Worm (Caenorhabditis elegans) whole organism, L1 larva: ENCODE results near the gene nhr-138.
"Not testable (repeated sequence)": the region's sequence is repeated elsewhere in the genome, so short reads cannot be mapped to it uniquely, and the experiment has no call there.

Source experiments
- C04F5.9 ChIP-seq: sonication (generic microtip); optimal IDR thresholded peaks from 2 replicates; lab custom pipeline; 2016; ENCODE audit warnings: missing genetic modification characterization, missing compliant biosample characterization
- C34B4.2 ChIP-seq: sonication (generic microtip); optimal IDR thresholded peaks from 2 replicates; lab custom pipeline; 2017; ENCODE audit warnings: mild to moderate bottlenecking, missing genetic modification characterization, missing compliant biosample characterization
- Y116A8C.19 ChIP-seq: sonication (generic microtip); optimal IDR thresholded peaks from 2 replicates; lab custom pipeline; 2016; ENCODE audit warnings: missing compliant biosample characterization, missing genetic modification characterization, borderline replicate concordance
- alr-1 ChIP-seq: fragments of 200-800 bp; sonication (Bioruptor generic); optimal IDR thresholded peaks from 2 replicates; lab custom pipeline; 2018; ENCODE audit warnings: borderline replicate concordance, mild to moderate bottlenecking, missing genetic modification characterization, missing compliant biosample characterization
- aly-2 ChIP-seq: fragments of 150-350 bp; optimal IDR thresholded peaks from 2 replicates; lab custom pipeline; 2014; ENCODE audit warnings: missing biosample characterization, missing genetic modification characterization
- ama-1 ChIP-seq: fragments of 150-350 bp; optimal IDR thresholded peaks from 2 replicates; lab custom pipeline; 2014
- ceh-82 ChIP-seq, 3 experiments: fragments of 150-350 bp in 1 of 3; sonication (generic microtip) in 2 of 3; optimal IDR thresholded peaks; 2 replicates each; lab custom pipeline; 2014 to 2017; ENCODE audit warnings: missing biosample characterization in 3 of 3, missing genetic modification characterization in 3 of 3
- ceh-88 ChIP-seq: fragments of 200-800 bp; sonication (Bioruptor generic); IDR thresholded peaks from 2 replicates; pipeline ENCODE4 v1.3.6; 2022; ENCODE audit warnings: missing genetic modification characterization, missing compliant biosample characterization
- efl-1 ChIP-seq, 4 experiments: fragments of 150-350 bp; optimal IDR thresholded peaks in 3 of 4; peaks in 1 of 4; 1 replicate in 1 of 4; 2 replicates in 3 of 4; lab custom pipeline; 2014; ENCODE audit warnings: missing biosample characterization in 2 of 4, missing genetic modification characterization in 2 of 4, missing genetic modification reagents in 2 of 4
- efl-3 ChIP-seq: fragments of 200-800 bp; sonication (Bioruptor generic); optimal IDR thresholded peaks from 2 replicates; lab custom pipeline; 2018; ENCODE audit warnings: mild to moderate bottlenecking, missing genetic modification characterization, missing compliant biosample characterization
- elt-2 ChIP-seq: sonication (generic microtip); optimal IDR thresholded peaks from 2 replicates; lab custom pipeline; 2016; ENCODE audit warnings: missing genetic modification characterization, mild to moderate bottlenecking, inconsistent platforms, missing compliant biosample characterization, missing genetic modification reagents
- elt-3 ChIP-seq, 6 experiments: fragments of 150-350 bp in 1 of 6; sonication (generic microtip); optimal IDR thresholded peaks; 2 replicates each; lab custom pipeline; 2017 to 2018; ENCODE audit warnings: missing biosample characterization in 6 of 6, missing genetic modification characterization in 6 of 6, inconsistent platforms in 1 of 6
- ets-5 ChIP-seq: fragments of 200-800 bp; sonication (Bioruptor generic); IDR thresholded peaks from 2 replicates; pipeline ENCODE4 v1.3.6; 2022; ENCODE audit warnings: missing genetic modification characterization, missing compliant biosample characterization
- fkh-10 ChIP-seq: sonication (generic microtip); optimal IDR thresholded peaks from 2 replicates; lab custom pipeline; 2017; ENCODE audit warnings: missing biosample characterization, missing genetic modification reagents, missing genetic modification characterization
- fkh-8 ChIP-seq: sonication (generic microtip); optimal IDR thresholded peaks from 2 replicates; lab custom pipeline; 2016; ENCODE audit warnings: mild to moderate bottlenecking, missing genetic modification characterization, missing compliant biosample characterization
- fos-1 ChIP-seq: fragments of 150-350 bp; optimal IDR thresholded peaks from 2 replicates; lab custom pipeline; 2014; ENCODE audit warnings: missing biosample characterization, missing genetic modification characterization
- hlh-17 ChIP-seq: fragments of 200-800 bp; sonication (Bioruptor generic); optimal IDR thresholded peaks from 2 replicates; lab custom pipeline; 2018; ENCODE audit warnings: missing genetic modification characterization, mild to moderate bottlenecking, missing compliant biosample characterization, moderate library complexity, borderline replicate concordance
- hlh-4 ChIP-seq: sonication (generic microtip); optimal IDR thresholded peaks from 2 replicates; lab custom pipeline; 2016; ENCODE audit warnings: mild to moderate bottlenecking, missing genetic modification characterization, missing compliant biosample characterization
- irx-1 ChIP-seq: sonication (generic microtip); optimal IDR thresholded peaks from 2 replicates; lab custom pipeline; 2016; ENCODE audit warnings: missing genetic modification characterization, missing compliant biosample characterization
- jun-1 ChIP-seq: fragments of 150-350 bp; optimal IDR thresholded peaks from 2 replicates; lab custom pipeline; 2014; ENCODE audit warnings: missing biosample characterization, missing genetic modification reagents, missing genetic modification characterization
- lin-35 ChIP-seq, 2 experiments: fragments of 150-350 bp; optimal IDR thresholded peaks; 2 replicates each; lab custom pipeline; 2014; ENCODE audit warnings: missing biosample characterization in 2 of 2, missing genetic modification characterization in 2 of 2, missing genetic modification reagents in 2 of 2
- lir-3 ChIP-seq: sonication (generic microtip); optimal IDR thresholded peaks from 2 replicates; lab custom pipeline; 2016; ENCODE audit warnings: mild to moderate bottlenecking, missing genetic modification characterization, moderate library complexity, missing compliant biosample characterization; ENCODE audit not compliant: poor library complexity
- mef-2 ChIP-seq: fragments of 150-350 bp; optimal IDR thresholded peaks from 2 replicates; lab custom pipeline; 2014; ENCODE audit warnings: missing biosample characterization, missing genetic modification characterization
- nhr-11 ChIP-seq: fragments of 150-350 bp; optimal IDR thresholded peaks from 2 replicates; lab custom pipeline; 2014; ENCODE audit warnings: missing biosample characterization, missing genetic modification characterization
- nhr-19 ChIP-seq: fragments of 200-800 bp; sonication (Bioruptor generic); conservative IDR thresholded peaks from 2 replicates; pipeline ENCODE4 v1.3.6; 2022; ENCODE audit warnings: missing genetic modification characterization, missing compliant biosample characterization
- nhr-47 ChIP-seq: sonication (generic microtip); optimal IDR thresholded peaks from 2 replicates; lab custom pipeline; 2016; ENCODE audit warnings: mild to moderate bottlenecking, missing genetic modification characterization, moderate library complexity, missing compliant biosample characterization
- nhr-76 ChIP-seq: sonication (generic microtip); optimal IDR thresholded peaks from 2 replicates; lab custom pipeline; 2017; ENCODE audit warnings: missing biosample characterization, missing genetic modification characterization
- pag-3 ChIP-seq: sonication (generic microtip); optimal IDR thresholded peaks from 2 replicates; lab custom pipeline; 2017; ENCODE audit warnings: missing genetic modification characterization, mild to moderate bottlenecking, missing compliant biosample characterization, antibody characterized with exemption, borderline replicate concordance; ENCODE audit not compliant: insufficient read depth
- pax-3 ChIP-seq: fragments of 200-800 bp; sonication (Bioruptor generic); optimal IDR thresholded peaks from 2 replicates; lab custom pipeline; 2018; ENCODE audit warnings: mild to moderate bottlenecking, missing genetic modification characterization, moderate library complexity, missing compliant biosample characterization
- pqm-1 ChIP-seq: sonication (generic microtip); optimal IDR thresholded peaks from 3 replicates; lab custom pipeline; 2017; ENCODE audit warnings: missing biosample characterization, missing genetic modification characterization
- rnt-1 ChIP-seq: sonication (generic microtip); optimal IDR thresholded peaks from 2 replicates; lab custom pipeline; 2016; ENCODE audit warnings: mild to moderate bottlenecking, missing genetic modification characterization, moderate library complexity, missing compliant biosample characterization
- sox-4 ChIP-seq: sonication (generic microtip); optimal IDR thresholded peaks from 2 replicates; lab custom pipeline; 2016; ENCODE audit warnings: missing genetic modification characterization, missing compliant biosample characterization
- tbx-2 ChIP-seq: sonication (generic microtip); optimal IDR thresholded peaks from 2 replicates; lab custom pipeline; 2016; ENCODE audit warnings: missing genetic modification characterization, missing compliant biosample characterization
- unc-130 ChIP-seq: fragments of 150-350 bp; optimal IDR thresholded peaks from 2 replicates; lab custom pipeline; 2017; ENCODE audit warnings: missing biosample characterization, missing genetic modification characterization, inconsistent platforms
- unc-86 ChIP-seq: sonication (generic microtip); optimal IDR thresholded peaks from 2 replicates; lab custom pipeline; 2016; ENCODE audit warnings: missing genetic modification characterization, missing compliant biosample characterization
- vab-15 ChIP-seq: sonication (generic microtip); optimal IDR thresholded peaks from 2 replicates; lab custom pipeline; 2017; ENCODE audit warnings: missing genotype, mild to moderate bottlenecking, missing genetic modification characterization, missing compliant biosample characterization
- zip-4 ChIP-seq: fragments of 200-800 bp; sonication (Bioruptor generic); optimal IDR thresholded peaks from 2 replicates; lab custom pipeline; 2018; ENCODE audit warnings: mild to moderate bottlenecking, missing genetic modification characterization, moderate library complexity, missing compliant biosample characterization
- ztf-11 ChIP-seq, 2 experiments: sonication (generic microtip); optimal IDR thresholded peaks; 2 replicates each; lab custom pipeline; 2016 to 2017; ENCODE audit warnings: missing genetic modification characterization in 2 of 2, missing biosample characterization in 1 of 2, missing compliant biosample characterization in 1 of 2
- ztf-4 ChIP-seq: fragments of 150-350 bp; optimal IDR thresholded peaks from 2 replicates; lab custom pipeline; 2014; ENCODE audit warnings: missing biosample characterization, missing genetic modification characterization

nhr-138 gene

DNA sequence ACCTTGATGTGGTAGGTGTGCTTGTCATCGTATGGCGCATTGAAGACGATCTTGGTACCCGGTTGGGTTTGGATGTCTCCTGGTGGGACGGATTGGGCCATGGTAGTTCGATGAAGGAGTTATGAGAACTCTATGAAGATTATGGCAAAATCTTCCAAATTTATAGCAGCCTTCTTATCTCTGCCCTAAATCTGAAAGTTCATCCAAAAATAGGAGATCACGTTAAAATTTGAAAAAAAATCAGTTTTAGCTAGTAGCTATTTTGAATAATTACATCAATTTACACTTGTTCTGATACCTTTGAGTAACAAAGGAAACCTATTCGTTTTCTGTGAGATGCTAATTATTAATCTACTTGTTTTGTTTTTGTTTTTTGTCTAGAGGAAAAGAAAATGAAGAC lies 42.0 kb downstream of the nhr-138 start, which contains the start of gene msp-79:
TSS of gene msp-79 (minus strand) at position 101 of the 400 bp plus-strand sequence.
- not testable (repeated sequence) for TF ChIP-seq efl-1 (optimal IDR thresholded peaks at IDR 0.05; lab: Kevin White, UChicago); efl-1 (GFP tag; optimal IDR thresholded peaks at IDR 0.05 in 1 of 2; lab: Kevin White, UChicago); fkh-8 (tag; lab: Kevin White, UChicago); fos-1 (tag; lab: Kevin White, UChicago)

DNA sequence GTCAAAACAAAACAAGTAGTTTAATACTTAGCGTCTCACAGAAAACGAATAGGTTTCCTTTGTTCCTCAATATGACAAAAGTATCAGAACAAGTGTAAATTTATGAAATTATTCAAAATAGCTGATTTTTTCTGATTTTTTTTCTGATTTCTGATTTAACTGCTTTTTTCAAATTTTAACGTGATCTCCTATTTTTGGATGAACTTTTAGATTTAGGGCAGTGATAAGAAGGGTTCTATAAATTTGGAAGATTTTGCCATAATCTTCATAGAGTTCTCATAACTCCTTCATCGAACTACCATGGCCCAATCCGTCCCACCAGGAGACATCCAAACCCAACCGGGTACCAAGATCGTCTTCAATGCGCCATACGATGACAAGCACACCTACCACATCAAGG lies 44.7 kb downstream of the nhr-138 start, which contains the start of gene msp-78:
TSS of gene msp-78 (plus strand) at position 301 of the 400 bp plus-strand sequence.
- TF ChIP-seq pax-3 (tag; lab: Kevin White, UChicago); irx-1 (tag; lab: Kevin White, UChicago); ceh-82 (tag; optimal IDR thresholded peaks at IDR 0.05; lab: Kevin White, UChicago): not testable (repeated sequence)

DNA sequence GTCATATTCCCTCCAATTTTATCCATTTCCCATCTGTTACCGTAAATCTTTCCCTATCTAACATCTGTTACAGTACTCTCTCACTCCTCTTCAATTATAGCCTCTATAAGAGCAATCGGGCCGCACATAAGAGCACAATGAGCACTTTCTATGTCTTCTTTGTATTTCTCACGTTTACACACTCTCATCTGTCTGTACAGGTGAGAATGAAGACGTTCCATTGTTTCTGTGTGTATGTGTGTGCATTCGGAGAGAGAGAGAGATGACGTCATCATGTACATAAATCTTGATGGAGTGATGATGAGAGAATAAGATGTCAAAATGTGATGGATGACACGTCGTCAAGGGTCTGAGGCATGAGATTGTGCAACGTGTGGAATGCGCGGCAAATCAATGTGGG lies 45.7 kb downstream of the nhr-138 start:
- TF ChIP-seq sox-4 (tag; lab: Kevin White, UChicago): no peak
- TF ChIP-seq ztf-11 (tag; optimal IDR thresholded peaks at IDR 0.05; lab: Kevin White, UChicago): peak in 1 of 2 experiments; percentile 67
- no peak for TF ChIP-seq vab-15 (tag; lab: Kevin White, UChicago)
- TF ChIP-seq nhr-19 (GFP tag; lab: Robert Waterston, UW): no peak
- TF ChIP-seq unc-86 (tag; lab: Kevin White, UChicago): peak; percentile 5
- no peak for TF ChIP-seq elt-3 (tag; optimal IDR thresholded peaks at IDR 0.05; lab: Kevin White, UChicago)
- no peak for TF ChIP-seq lir-3
- no peak for TF ChIP-seq hlh-4 (tag; lab: Kevin White, UChicago)

DNA sequence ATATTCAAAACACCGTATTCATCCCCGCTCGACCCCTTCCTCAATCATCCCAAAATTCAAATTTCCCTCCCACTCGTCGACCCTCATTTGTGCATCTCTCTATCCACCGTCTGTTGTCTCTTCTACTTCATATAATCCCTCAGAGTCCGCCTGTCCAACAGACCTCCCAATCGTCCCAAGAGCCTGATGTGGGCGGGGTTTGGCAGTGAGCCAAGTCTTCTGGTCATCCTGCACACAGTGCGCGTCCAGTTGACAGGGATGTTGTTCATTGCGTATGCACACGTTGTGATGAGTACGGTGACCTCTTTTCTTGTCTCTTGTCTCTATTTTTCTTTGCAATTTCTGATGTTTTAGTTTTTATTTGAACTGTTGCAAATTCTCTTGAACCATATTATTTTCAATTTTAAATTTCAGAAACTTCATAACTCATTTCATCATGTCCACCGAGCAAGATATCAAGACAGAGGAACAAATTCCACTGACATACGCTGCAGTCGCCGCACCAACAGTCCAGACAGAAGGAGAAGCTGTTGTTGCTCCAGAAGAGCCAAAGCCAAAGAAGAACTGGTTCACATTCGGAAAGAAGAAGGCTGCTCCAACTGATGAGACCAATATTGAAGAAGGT lies 47.2 kb downstream of the nhr-138 start, which contains the start of gene cav-1:
TSS of gene cav-1 (plus strand) at position 415 of the 625 bp plus-strand sequence.
- no peak for TF ChIP-seq nhr-11 (tag; lab: Kevin White, UChicago)
- peak in 1 of 2 experiments; percentile 55 for TF ChIP-seq ztf-11 (tag; optimal IDR thresholded peaks at IDR 0.05; lab: Kevin White, UChicago)

DNA sequence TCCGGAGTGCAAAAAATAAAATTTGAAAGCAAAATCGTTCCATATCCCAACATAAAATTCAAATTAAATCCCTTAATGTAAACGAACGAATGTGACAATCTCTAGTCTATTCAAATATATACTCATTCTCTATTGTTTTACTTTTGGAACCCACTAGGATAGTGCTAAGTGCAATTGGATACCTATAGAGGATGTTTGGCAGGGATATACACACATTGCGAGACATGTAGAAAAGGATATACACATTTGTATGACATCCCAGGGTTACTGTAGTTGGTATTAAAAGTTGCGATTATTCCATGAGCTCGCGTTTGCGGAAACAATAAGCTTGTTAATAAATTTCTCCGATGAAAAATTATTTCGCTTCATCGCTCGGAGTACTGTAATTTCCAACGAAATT lies 48.4 kb downstream of the nhr-138 start:
- TF ChIP-seq Y116A8C.19 (tag; lab: Kevin White, UChicago) (no peak), jun-1 (tag; lab: Kevin White, UChicago) (no peak), lin-35 (GFP tag; optimal IDR thresholded peaks at IDR 0.05; lab: Kevin White, UChicago) (no peak), hlh-17 (GFP tag; lab: Kevin White, UChicago) (no peak), elt-3 (tag; optimal IDR thresholded peaks at IDR 0.05; lab: Kevin White, UChicago) (no peak), pag-3 (no peak), ets-5 (GFP tag; lab: Robert Waterston, UW) (no peak), mef-2 (tag; lab: Kevin White, UChicago) (no peak), ceh-82 (tag; optimal IDR thresholded peaks at IDR 0.05; lab: Kevin White, UChicago) (no peak), zip-4 (GFP tag; lab: Kevin White, UChicago) (no peak), ztf-4 (tag; lab: Kevin White, UChicago) (no peak)

DNA sequence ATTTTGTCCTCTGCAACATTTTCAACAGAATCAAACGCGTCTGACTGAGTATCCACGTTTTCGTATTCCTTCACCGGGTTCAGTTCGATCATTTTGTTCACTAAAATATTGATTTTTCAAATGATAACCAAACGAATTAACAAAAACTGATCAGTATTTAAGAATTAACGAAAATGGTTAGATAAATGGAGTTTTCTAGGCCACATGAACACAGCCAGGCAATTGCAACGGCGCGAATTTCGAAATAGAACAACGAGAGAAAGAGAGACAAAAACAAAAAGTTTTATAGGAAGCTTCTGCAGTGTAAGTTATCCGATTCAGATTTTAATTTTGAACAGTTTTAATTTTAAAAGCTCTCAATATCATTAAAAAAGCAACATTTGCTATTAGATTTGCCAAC lies 52.5 kb downstream of the nhr-138 start, which contains the start of gene sna-2:
TSS of gene sna-2 (minus strand) at position 100 of the 400 bp plus-strand sequence.
- TF ChIP-seq C04F5.9 (tag; lab: Kevin White, UChicago) (no peak), fkh-10 (GFP tag; lab: Kevin White, UChicago) (no peak), unc-86 (tag; lab: Kevin White, UChicago) (no peak), pax-3 (tag; lab: Kevin White, UChicago) (peak; percentile 66), rnt-1 (peak; percentile 91), C34B4.2 (tag; lab: Kevin White, UChicago) (no peak), ceh-88 (GFP tag; lab: Robert Waterston, UW) (no peak), aly-2 (no peak), pqm-1 (tag; lab: Kevin White, UChicago) (no peak), alr-1 (tag; lab: Kevin White, UChicago) (no peak), elt-2 (tag; lab: Kevin White, UChicago) (no peak), nhr-19 (GFP tag; lab: Robert Waterston, UW) (no peak), nhr-76 (tag; lab: Kevin White, UChicago) (no peak), irx-1 (tag; lab: Kevin White, UChicago) (peak; percentile 51), tbx-2 (tag; lab: Kevin White, UChicago) (peak; percentile 54), ama-1 (lab: Kevin White, UChicago) (no peak), nhr-47 (tag; lab: Kevin White, UChicago) (peak; percentile 59), unc-130 (no peak), efl-3 (no peak), ceh-82 (tag; optimal IDR thresholded peaks at IDR 0.05; lab: Kevin White, UChicago) (peak in 2 of 3 experiments; percentile 7 to 44)
